Fruit fly (Drosophila melanogaster) whole organism, pupa: ENCODE data around the gene CG13300.
A peak's percentile ranks its signal among the peaks of the same experiment; 100 is the strongest.

Experiments used
- CG10348 ChIP-seq: fragments of 200-800 bp; sonication (Bioruptor generic); IDR thresholded peaks from 2 replicates; pipeline ENCODE4 v1.3.6; 2022; ENCODE audit warnings: missing biosample characterization, missing genetic modification characterization
- CG12605 ChIP-seq: fragments of 200-800 bp; sonication (Bioruptor generic); IDR thresholded peaks from 2 replicates; pipeline ENCODE4 v1.3.6; 2022; ENCODE audit warnings: missing biosample characterization, missing genetic modification characterization
- CG13204 ChIP-seq: fragments of 200-800 bp; sonication (Bioruptor generic); optimal IDR thresholded peaks from 2 replicates; lab custom pipeline; 2018; ENCODE audit warnings: missing biosample characterization, mild to moderate bottlenecking, missing genetic modification characterization, moderate library complexity
- CG14655 ChIP-seq: fragments of 200-800 bp; sonication (Bioruptor generic); optimal IDR thresholded peaks from 3 replicates; lab custom pipeline; 2017; ENCODE audit warnings: mild to moderate bottlenecking, missing biosample characterization, missing genetic modification reagents, missing genetic modification characterization
- CG15710 ChIP-seq: fragments of 200-800 bp; sonication (Bioruptor generic); optimal IDR thresholded peaks from 2 replicates; lab custom pipeline; 2018; ENCODE audit warnings: missing biosample characterization, mild to moderate bottlenecking, missing genetic modification characterization, moderate library complexity
- CG17806 ChIP-seq: fragments of 200-800 bp; sonication (Bioruptor generic); optimal IDR thresholded peaks from 2 replicates; lab custom pipeline; 2018; ENCODE audit warnings: missing biosample characterization, mild to moderate bottlenecking, missing genetic modification characterization, moderate library complexity
- CG32121 ChIP-seq: fragments of 200-800 bp; sonication (Bioruptor generic); IDR thresholded peaks from 2 replicates; pipeline ENCODE4 v1.3.6; 2022; ENCODE audit warnings: missing biosample characterization, missing genetic modification characterization
- CG34367 ChIP-seq: fragments of 200-800 bp; sonication (Bioruptor generic); optimal IDR thresholded peaks from 2 replicates; lab custom pipeline; 2018; ENCODE audit warnings: missing biosample characterization, mild to moderate bottlenecking, missing genetic modification characterization
- CG4496 ChIP-seq: fragments of 200-800 bp; sonication (Bioruptor generic); IDR thresholded peaks from 3 replicates; pipeline ENCODE4 v1.3.6; 2022; ENCODE audit warnings: missing biosample characterization, missing genetic modification characterization
- CG8159 ChIP-seq: fragments of 200-800 bp; sonication (Bioruptor generic); optimal IDR thresholded peaks from 3 replicates; lab custom pipeline; 2018; ENCODE audit warnings: missing biosample characterization, mild to moderate bottlenecking, missing genetic modification characterization, moderate library complexity
- CG8301 ChIP-seq: fragments of 200-800 bp; sonication (Bioruptor generic); optimal IDR thresholded peaks from 2 replicates; lab custom pipeline; 2018; ENCODE audit warnings: missing biosample characterization, mild to moderate bottlenecking, missing genetic modification characterization
- CG9948 ChIP-seq: fragments of 200-800 bp; sonication (Bioruptor generic); optimal IDR thresholded peaks from 2 replicates; lab custom pipeline; 2018; ENCODE audit warnings: missing biosample characterization, mild to moderate bottlenecking, missing genetic modification characterization, moderate library complexity
- D1 ChIP-seq: fragments of 200-800 bp; sonication (Bioruptor generic); optimal IDR thresholded peaks from 2 replicates; lab custom pipeline; 2018; ENCODE audit warnings: missing biosample characterization, mild to moderate bottlenecking, missing genetic modification characterization, moderate library complexity
- EcR ChIP-seq: fragments of 200-800 bp; sonication (Bioruptor generic); optimal IDR thresholded peaks from 3 replicates; lab custom pipeline; 2019; ENCODE audit warnings: missing biosample characterization, missing genetic modification characterization, mild to moderate bottlenecking, moderate library complexity, missing genetic modification reagents
- Ets98B ChIP-seq: fragments of 200-800 bp; sonication (Bioruptor generic); IDR thresholded peaks from 2 replicates; pipeline ENCODE4 v1.3.6; 2022; ENCODE audit warnings: missing biosample characterization, missing genetic modification characterization
- Pif1A ChIP-seq: fragments of 200-800 bp; sonication (Bioruptor generic); optimal IDR thresholded peaks from 3 replicates; lab custom pipeline; 2016; ENCODE audit warnings: missing biosample characterization, missing genetic modification characterization
- Pif1B ChIP-seq: fragments of 200-800 bp; sonication (Bioruptor generic); optimal IDR thresholded peaks from 3 replicates; lab custom pipeline; 2016; ENCODE audit warnings: missing biosample characterization, missing genetic modification characterization
- Snoo ChIP-seq: fragments of 200-800 bp; sonication (Bioruptor generic); optimal IDR thresholded peaks from 3 replicates; lab custom pipeline; 2017; ENCODE audit warnings: missing biosample characterization, mild to moderate bottlenecking, missing genetic modification characterization, inconsistent platforms
- fd96Ca ChIP-seq: fragments of 200-800 bp; sonication (Bioruptor generic); IDR thresholded peaks from 3 replicates; pipeline ENCODE4 v1.3.6; 2022; ENCODE audit warnings: missing biosample characterization, missing genetic modification characterization
- gl ChIP-seq: fragments of 200-800 bp; sonication (Bioruptor generic); optimal IDR thresholded peaks from 2 replicates; lab custom pipeline; 2018; ENCODE audit warnings: missing biosample characterization, mild to moderate bottlenecking, missing genetic modification characterization
- rn ChIP-seq: fragments of 200-800 bp; sonication (Bioruptor generic); IDR thresholded peaks from 2 replicates; pipeline ENCODE4 v1.3.6; 2022; ENCODE audit warnings: missing biosample characterization, missing genetic modification characterization

Gene CG13300

dm6 chr3L:6358501-6358900 is 6.3 kb upstream of the CG13300 start:
- TF ChIP-seq Pif1A (peak; percentile 69), CG34367 (peak; percentile 79), CG13204 (GFP tag; lab: Kevin White, UChicago) (peak; percentile 55), rn (GFP tag; lab: Robert Waterston, UW) (no peak), CG12605 (GFP tag; lab: Robert Waterston, UW) (peak; percentile 76), CG32121 (peak; percentile 54), CG17806 (peak; percentile 84), gl (tag; lab: Kevin White, UChicago) (peak; percentile 73), CG14655 (GFP tag; lab: Kevin White, UChicago) (peak; percentile 82), CG4496 (GFP tag; lab: Robert Waterston, UW) (peak; percentile 80), CG15710 (tag; lab: Kevin White, UChicago) (peak; percentile 85), Ets98B (GFP tag; lab: Robert Waterston, UW) (peak; percentile 60), Pif1B (peak; percentile 59), D1 (no peak), Snoo (tag; lab: Kevin White, UChicago) (peak; percentile 30), CG8159 (tag; lab: Kevin White, UChicago) (peak; percentile 86), CG8301 (peak; percentile 74), CG9948 (tag; lab: Kevin White, UChicago) (peak; percentile 72), EcR (no peak), CG10348 (no peak), fd96Ca (GFP tag; lab: Robert Waterston, UW) (peak; percentile 76)

dm6 chr3L:6357152-6357551 is 5.0 kb upstream of the CG13300 start:
- TF ChIP-seq CG8159 (tag; lab: Kevin White, UChicago) = peak; percentile 40
- peak; percentile 14 for TF ChIP-seq CG9948 (tag; lab: Kevin White, UChicago)
- TF ChIP-seq CG13204 (GFP tag; lab: Kevin White, UChicago) = no peak

dm6 chr3L:6355032-6355431 is 2.8 kb upstream of the CG13300 start:
- TF ChIP-seq CG13204 (GFP tag; lab: Kevin White, UChicago) (no peak), CG10348 (no peak), CG15710 (tag; lab: Kevin White, UChicago) (peak; percentile 46), CG14655 (GFP tag; lab: Kevin White, UChicago) (peak; percentile 82), Pif1B (peak; percentile 41), CG32121 (no peak), rn (GFP tag; lab: Robert Waterston, UW) (no peak), CG17806 (peak; percentile 47), Pif1A (peak; percentile 33), D1 (no peak), CG4496 (GFP tag; lab: Robert Waterston, UW) (no peak), CG34367 (peak; percentile 54), CG9948 (tag; lab: Kevin White, UChicago) (peak; percentile 71), fd96Ca (GFP tag; lab: Robert Waterston, UW) (no peak), gl (tag; lab: Kevin White, UChicago) (no peak), CG8301 (peak; percentile 45), CG8159 (tag; lab: Kevin White, UChicago) (peak; percentile 69), Snoo (tag; lab: Kevin White, UChicago) (no peak), Ets98B (GFP tag; lab: Robert Waterston, UW) (no peak)

- no peak for TF ChIP-seq fd96Ca (GFP tag; lab: Robert Waterston, UW)
- no peak for TF ChIP-seq CG13204 (GFP tag; lab: Kevin White, UChicago)
- no peak for TF ChIP-seq CG32121
- no peak for TF ChIP-seq gl (tag; lab: Kevin White, UChicago)
- TF ChIP-seq CG15710 (tag; lab: Kevin White, UChicago) = no peak
- no peak for TF ChIP-seq CG12605 (GFP tag; lab: Robert Waterston, UW)
- no peak for TF ChIP-seq Snoo (tag; lab: Kevin White, UChicago)
- TF ChIP-seq CG8301 = no peak
- TF ChIP-seq Pif1A = no peak
- no peak for TF ChIP-seq D1
- no peak for TF ChIP-seq Pif1B
- no peak for TF ChIP-seq CG9948 (tag; lab: Kevin White, UChicago)
- TF ChIP-seq rn (GFP tag; lab: Robert Waterston, UW) = no peak
- TF ChIP-seq CG14655 (GFP tag; lab: Kevin White, UChicago) = no peak
- no peak for TF ChIP-seq Ets98B (GFP tag; lab: Robert Waterston, UW)
- TF ChIP-seq EcR = no peak
- no peak for TF ChIP-seq CG34367
- TF ChIP-seq CG17806 = no peak
- TF ChIP-seq, all 21 proteins: peak for 0
These were observed 2.2 kb downstream of the CG13300 start, which contains the start of gene Sfp65A for dm6 chr3L:6349976-6350375. TSS of gene Sfp65A (plus strand) at chr3L:6350276.

DNA sequence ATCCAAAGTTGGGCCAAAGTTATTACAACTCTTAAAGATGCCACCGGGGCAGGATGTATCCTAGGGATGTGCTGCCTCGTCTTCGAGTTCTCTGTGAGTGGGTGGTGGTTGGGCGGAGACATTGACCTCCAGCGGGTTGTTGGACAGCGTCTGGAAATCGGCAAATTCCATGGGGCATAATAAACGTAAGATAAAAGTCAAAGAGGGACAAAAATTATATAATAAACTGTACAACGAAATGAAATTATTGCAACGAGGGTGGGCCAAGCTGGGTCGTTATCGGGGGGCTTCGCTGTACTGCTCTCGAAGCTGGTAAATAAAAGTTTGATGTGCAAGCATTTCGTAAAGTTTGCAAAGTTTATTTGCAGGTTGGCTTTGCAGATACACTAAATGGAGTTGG is 3.8 kb downstream of the CG13300 start:
- TF ChIP-seq rn (GFP tag; lab: Robert Waterston, UW) (no peak), Pif1A (no peak), fd96Ca (GFP tag; lab: Robert Waterston, UW) (no peak), CG13204 (GFP tag; lab: Kevin White, UChicago) (no peak), CG10348 (no peak), CG15710 (tag; lab: Kevin White, UChicago) (no peak)

DNA sequence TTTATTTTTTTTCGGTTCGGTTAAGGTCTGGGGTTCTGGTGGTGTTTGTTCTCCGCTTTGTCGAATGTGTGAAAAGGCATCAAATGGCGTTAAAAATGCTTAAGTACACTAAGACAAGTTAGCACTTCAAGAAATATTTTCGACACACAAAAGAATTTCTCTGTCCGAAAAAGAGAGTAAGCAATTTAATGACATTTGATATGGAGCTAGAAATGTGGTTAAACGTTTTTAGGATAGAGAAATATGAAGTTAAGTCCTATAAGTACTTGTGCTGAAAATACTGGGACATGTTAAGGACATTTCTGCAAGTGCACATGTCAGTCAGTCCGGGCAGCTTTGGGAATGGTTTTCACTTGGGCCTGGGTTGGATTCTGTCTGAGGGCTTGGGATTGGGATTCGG is 7.9 kb downstream of the CG13300 start:
- peak; percentile 13 for TF ChIP-seq CG8159 (tag; lab: Kevin White, UChicago)
- no peak for TF ChIP-seq CG34367
- TF ChIP-seq rn (GFP tag; lab: Robert Waterston, UW) = no peak
- TF ChIP-seq CG13204 (GFP tag; lab: Kevin White, UChicago) = no peak
- TF ChIP-seq Pif1B = no peak
- no peak for TF ChIP-seq fd96Ca (GFP tag; lab: Robert Waterston, UW)
- TF ChIP-seq CG4496 (GFP tag; lab: Robert Waterston, UW) = no peak
- TF ChIP-seq CG9948 (tag; lab: Kevin White, UChicago) = no peak
- TF ChIP-seq gl (tag; lab: Kevin White, UChicago) = no peak
- TF ChIP-seq CG8301 = no peak
- no peak for TF ChIP-seq CG12605 (GFP tag; lab: Robert Waterston, UW)
- TF ChIP-seq Ets98B (GFP tag; lab: Robert Waterston, UW) = no peak
- TF ChIP-seq D1 = no peak
- TF ChIP-seq Pif1A = no peak
- TF ChIP-seq Snoo (tag; lab: Kevin White, UChicago) = no peak
- TF ChIP-seq CG17806 = peak; percentile 13
- no peak for TF ChIP-seq CG10348
- TF ChIP-seq, all 21 proteins: peak for 2
